Worm (Caenorhabditis elegans): Measurements from ENCODE around the gene srh-127.

DNA sequence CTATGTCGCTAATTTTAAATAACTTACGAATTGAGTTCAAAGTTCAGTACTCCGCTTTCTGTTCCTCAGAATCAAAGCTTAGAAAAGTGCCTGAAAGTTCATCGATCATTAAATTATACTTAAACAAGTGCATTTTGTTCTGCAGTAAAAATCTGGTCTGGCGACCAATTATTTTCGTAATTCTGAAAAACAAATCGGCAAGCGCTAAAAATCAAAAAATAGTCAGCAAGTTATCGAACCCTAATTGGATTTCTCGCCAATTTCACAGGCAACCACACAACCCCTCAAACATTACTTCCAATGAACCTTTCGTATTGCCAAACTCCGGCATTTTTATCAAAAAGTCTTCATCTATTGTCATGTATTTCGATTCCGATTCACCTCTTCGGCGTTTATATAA is 30.0 kb upstream of the srh-127 start, which contains the start of gene srh-272:
- TF ChIP-seq ceh-13 (GFP tag; optimal IDR thresholded peaks at IDR 0.05) (no peak), hnd-1 (tag; optimal IDR thresholded peaks at IDR 0.05) (no peak), ama-1 (optimal IDR thresholded peaks at IDR 0.05) (no peak), tbx-11 (GFP tag; IDR thresholded peaks at IDR 0.05) (no peak)

Data from whole organism, early embryonic.